Fruit fly (Drosophila melanogaster) whole organism, embryonic: ENCODE results near the gene Zip88E.

ENCODE experiments used
- Atf6 ChIP-seq: fragments of 200-800 bp; sonication (Bioruptor generic); IDR thresholded peaks from 2 replicates; pipeline ENCODE4 v1.3.6; 2022; ENCODE audit warnings: missing biosample characterization, missing genetic modification characterization
- CG10147 ChIP-seq: fragments of 200-800 bp; sonication (Bioruptor generic); optimal IDR thresholded peaks from 2 replicates; lab custom pipeline; 2019; ENCODE audit warnings: missing biosample characterization, mild to moderate bottlenecking, missing genetic modification characterization, moderate library complexity
- CG10565 ChIP-seq: fragments of 200-800 bp; sonication (Bioruptor generic); optimal IDR thresholded peaks from 3 replicates; lab custom pipeline; 2016; ENCODE audit warnings: missing biosample characterization, mild to moderate bottlenecking, missing genetic modification characterization
- CG10979 ChIP-seq: fragments of 200-800 bp; sonication (Bioruptor generic); optimal IDR thresholded peaks from 2 replicates; lab custom pipeline; 2018; ENCODE audit warnings: missing biosample characterization, mild to moderate bottlenecking, missing genetic modification characterization, moderate library complexity
- CG11398 ChIP-seq: fragments of 200-800 bp; sonication (Bioruptor generic); optimal IDR thresholded peaks from 2 replicates; lab custom pipeline; 2016; ENCODE audit warnings: missing biosample characterization, missing genetic modification characterization
- CG11695 ChIP-seq: fragments of 200-800 bp; sonication (Bioruptor generic); IDR thresholded peaks from 3 replicates; pipeline ENCODE4 v1.3.6; 2022; ENCODE audit warnings: missing biosample characterization, missing genetic modification characterization
- CG12391 ChIP-seq: fragments of 200-800 bp; sonication (Bioruptor generic); optimal IDR thresholded peaks from 3 replicates; lab custom pipeline; 2018; ENCODE audit warnings: missing biosample characterization, mild to moderate bottlenecking, missing genetic modification characterization, moderate library complexity
- CG13775 ChIP-seq: fragments of 200-800 bp; sonication (Bioruptor generic); optimal IDR thresholded peaks from 3 replicates; lab custom pipeline; 2017; ENCODE audit warnings: missing biosample characterization, mild to moderate bottlenecking, missing genetic modification characterization
- CG14860 ChIP-seq: fragments of 200-800 bp; sonication (Bioruptor generic); IDR thresholded peaks from 3 replicates; pipeline ENCODE4 v1.3.6; 2022; ENCODE audit warnings: missing biosample characterization, missing genetic modification characterization; ENCODE audit not compliant: partially characterized antibody
- CG15269 ChIP-seq: fragments of 200-800 bp; sonication (Bioruptor generic); optimal IDR thresholded peaks from 2 replicates; lab custom pipeline; 2018; ENCODE audit warnings: missing biosample characterization, mild to moderate bottlenecking, missing genetic modification characterization, moderate library complexity
- CG16813 ChIP-seq: fragments of 200-800 bp; sonication (Bioruptor generic); IDR thresholded peaks from 3 replicates; pipeline ENCODE4 v1.3.6; 2022; ENCODE audit warnings: missing biosample characterization, missing genetic modification characterization; ENCODE audit not compliant: partially characterized antibody
- CG18619 ChIP-seq: fragments of 200-800 bp; sonication (Bioruptor generic); optimal IDR thresholded peaks from 3 replicates; lab custom pipeline; 2017; ENCODE audit warnings: missing biosample characterization, mild to moderate bottlenecking, missing genetic modification characterization
- CG2202 ChIP-seq: fragments of 200-800 bp; sonication (Bioruptor generic); optimal IDR thresholded peaks from 2 replicates; lab custom pipeline; 2018; ENCODE audit warnings: missing biosample characterization, mild to moderate bottlenecking, missing genetic modification characterization
- CG3065 ChIP-seq: fragments of 200-800 bp; sonication (Bioruptor generic); optimal IDR thresholded peaks from 2 replicates; lab custom pipeline; 2016; ENCODE audit warnings: missing biosample characterization, missing genetic modification characterization
- CG4328 ChIP-seq: fragments of 200-800 bp; sonication (Bioruptor generic); optimal IDR thresholded peaks from 3 replicates; lab custom pipeline; 2017; ENCODE audit warnings: missing biosample characterization, missing genetic modification reagents, missing genetic modification characterization
- CG6175 ChIP-seq: fragments of 200-800 bp; sonication (Bioruptor generic); IDR thresholded peaks from 3 replicates; pipeline ENCODE4 v1.3.6; 2022; ENCODE audit warnings: missing biosample characterization, missing genetic modification characterization
- CG8281 ChIP-seq: fragments of 200-800 bp; sonication (Bioruptor generic); optimal IDR thresholded peaks from 2 replicates; lab custom pipeline; 2018; ENCODE audit warnings: missing biosample characterization, mild to moderate bottlenecking, missing genetic modification characterization, moderate library complexity
- CG9215 ChIP-seq: fragments of 200-800 bp; sonication (Bioruptor generic); IDR thresholded peaks from 2 replicates; pipeline ENCODE4 v1.3.6; 2022; ENCODE audit warnings: missing biosample characterization, missing genetic modification characterization
- Dad ChIP-seq: fragments of 200-800 bp; sonication (Bioruptor generic); optimal IDR thresholded peaks from 3 replicates; lab custom pipeline; 2016; ENCODE audit warnings: missing biosample characterization, missing genetic modification characterization
- Dfd ChIP-seq, 2 experiments: fragments of >200 bp; optimal IDR thresholded peaks; 2 replicates each; lab custom pipeline; 2017; ENCODE audit warnings: missing biosample characterization in 2 of 2, missing genetic modification characterization in 2 of 2
- Dref ChIP-seq: fragments of 200-800 bp; sonication (Bioruptor generic); IDR thresholded peaks from 2 replicates; pipeline ENCODE4 v1.3.6; 2022; ENCODE audit warnings: missing biosample characterization, missing genetic modification characterization
- ERR ChIP-seq: fragments of 200-800 bp; sonication (Bioruptor generic); optimal IDR thresholded peaks from 2 replicates; lab custom pipeline; 2016; ENCODE audit warnings: missing biosample characterization, missing genetic modification characterization
- Eip74EF ChIP-seq, 2 experiments: fragments of 200-800 bp in 1 of 2; fragments of >200 bp in 1 of 2; sonication (Bioruptor generic) in 1 of 2; optimal IDR thresholded peaks; 2 replicates each; lab custom pipeline; 2017 to 2019; ENCODE audit warnings: missing biosample characterization in 2 of 2, missing genetic modification characterization in 2 of 2, mild to moderate bottlenecking in 1 of 2, moderate library complexity in 1 of 2
- HLH4C ChIP-seq: fragments of 200-800 bp; sonication (Bioruptor generic); IDR thresholded peaks from 3 replicates; pipeline ENCODE4 v1.3.6; 2022; ENCODE audit warnings: missing biosample characterization, missing genetic modification characterization; ENCODE audit not compliant: partially characterized antibody
- HmgZ ChIP-seq: fragments of 200-800 bp; sonication (Bioruptor generic); optimal IDR thresholded peaks from 2 replicates; lab custom pipeline; 2018; ENCODE audit warnings: missing biosample characterization, mild to moderate bottlenecking, missing genetic modification characterization
- Hr3 ChIP-seq: fragments of 200-800 bp; sonication (Bioruptor generic); optimal IDR thresholded peaks from 3 replicates; lab custom pipeline; 2016; ENCODE audit warnings: missing biosample characterization, missing genetic modification characterization
- Hr51 ChIP-seq, 2 experiments: fragments of 200-800 bp; sonication (Bioruptor generic); optimal IDR thresholded peaks; 2 replicates in 1 of 2; 3 replicates in 1 of 2; lab custom pipeline; 2016 to 2018; ENCODE audit warnings: missing biosample characterization in 2 of 2, missing genetic modification characterization in 2 of 2, mild to moderate bottlenecking in 1 of 2, moderate library complexity in 1 of 2
- Hsf ChIP-seq: fragments of 200-800 bp; sonication (Bioruptor generic); optimal IDR thresholded peaks from 3 replicates; lab custom pipeline; 2016; ENCODE audit warnings: missing biosample characterization, missing genetic modification characterization
- NC2β ChIP-seq: fragments of 200-800 bp; sonication (Bioruptor generic); optimal IDR thresholded peaks from 2 replicates; lab custom pipeline; 2016; ENCODE audit warnings: missing biosample characterization, missing genetic modification characterization
- NFAT ChIP-seq: fragments of 200-800 bp; sonication (Bioruptor generic); IDR thresholded peaks from 2 replicates; pipeline ENCODE4 v1.3.6; 2022; ENCODE audit warnings: missing biosample characterization, missing genetic modification characterization
- bigmax ChIP-seq: fragments of 200-800 bp; sonication (Bioruptor generic); optimal IDR thresholded peaks from 2 replicates; lab custom pipeline; 2018; ENCODE audit warnings: missing biosample characterization, mild to moderate bottlenecking, missing genetic modification characterization
- chm ChIP-seq: fragments of 200-800 bp; sonication (Bioruptor generic); IDR thresholded peaks from 2 replicates; pipeline ENCODE4 v1.3.6; 2022; ENCODE audit warnings: missing biosample characterization, missing genetic modification characterization
- dysf ChIP-seq: fragments of 200-800 bp; sonication (Bioruptor generic); IDR thresholded peaks from 3 replicates; pipeline ENCODE4 v1.3.6; 2022; ENCODE audit warnings: missing biosample characterization, missing genetic modification characterization
- ham ChIP-seq: fragments of 200-800 bp; sonication (Bioruptor generic); IDR thresholded peaks from 2 replicates; pipeline ENCODE4 v1.3.6; 2022; ENCODE audit warnings: missing biosample characterization, missing genetic modification characterization
- inv ChIP-seq: fragments of 200-800 bp; sonication (Bioruptor generic); IDR thresholded peaks from 2 replicates; pipeline ENCODE4 v1.3.6; 2022; ENCODE audit warnings: missing biosample characterization, missing genetic modification characterization; ENCODE audit not compliant: partially characterized antibody
- ken ChIP-seq: fragments of 200-800 bp; sonication (Bioruptor generic); IDR thresholded peaks from 3 replicates; pipeline ENCODE4 v1.3.6; 2022; ENCODE audit warnings: missing biosample characterization, missing genetic modification characterization
- lab ChIP-seq: fragments of 200-800 bp; sonication (Bioruptor generic); optimal IDR thresholded peaks from 3 replicates; lab custom pipeline; 2017; ENCODE audit warnings: missing biosample characterization, missing genetic modification characterization, mild to moderate bottlenecking, moderate library complexity, missing genetic modification reagents
- mld ChIP-seq: fragments of 200-800 bp; sonication (Bioruptor generic); IDR thresholded peaks from 3 replicates; pipeline ENCODE4 v1.3.6; 2022; ENCODE audit warnings: missing biosample characterization, missing genetic modification characterization; ENCODE audit not compliant: partially characterized antibody
- nmo ChIP-seq: fragments of 200-800 bp; sonication (Bioruptor generic); optimal IDR thresholded peaks from 2 replicates; lab custom pipeline; 2018; ENCODE audit warnings: missing biosample characterization, mild to moderate bottlenecking, missing genetic modification characterization, moderate library complexity
- nom ChIP-seq: fragments of 200-800 bp; sonication (Bioruptor generic); optimal IDR thresholded peaks from 2 replicates; lab custom pipeline; 2017; ENCODE audit warnings: missing biosample characterization, missing genetic modification characterization, mild to moderate bottlenecking, moderate library complexity, missing genetic modification reagents
- p53 ChIP-seq: fragments of 200-800 bp; sonication (Bioruptor generic); optimal IDR thresholded peaks from 2 replicates; lab custom pipeline; 2016; ENCODE audit warnings: missing biosample characterization, missing genetic modification characterization
- pho ChIP-seq: fragments of 200-800 bp; sonication (Bioruptor generic); optimal IDR thresholded peaks from 2 replicates; lab custom pipeline; 2016; ENCODE audit warnings: missing biosample characterization, missing genetic modification characterization
- prd ChIP-seq, 3 experiments: fragments of >200 bp in 2 of 3; fragments of 200-800 bp in 1 of 3; sonication (Bioruptor generic) in 1 of 3; optimal IDR thresholded peaks in 2 of 3; IDR thresholded peaks in 1 of 3; 2 replicates in 2 of 3; 3 replicates in 1 of 3; pipeline versions ENCODE4 v1.3.6 to Lab custom; 2017 to 2022; ENCODE audit warnings: missing biosample characterization in 1 of 3, missing genetic modification characterization in 1 of 3
- scrt ChIP-seq: fragments of 200-800 bp; sonication (Bioruptor generic); optimal IDR thresholded peaks from 2 replicates; lab custom pipeline; 2018; ENCODE audit warnings: missing biosample characterization, mild to moderate bottlenecking, missing genetic modification characterization, moderate library complexity
- slou ChIP-seq: fragments of 200-800 bp; sonication (Bioruptor generic); optimal IDR thresholded peaks from 3 replicates; lab custom pipeline; 2016; ENCODE audit warnings: missing biosample characterization, missing genetic modification characterization
- twi ChIP-seq: fragments of 200-800 bp; optimal IDR thresholded peaks from 2 replicates; lab custom pipeline; 2019; ENCODE audit warnings: missing biosample characterization, mild to moderate bottlenecking, missing genetic modification characterization, moderate library complexity
- vnd ChIP-seq: fragments of 200-800 bp; sonication (Bioruptor generic); IDR thresholded peaks from 3 replicates; pipeline ENCODE4 v1.3.6; 2022; ENCODE audit warnings: missing biosample characterization, missing genetic modification characterization; ENCODE audit not compliant: partially characterized antibody
- wek ChIP-seq: fragments of 200-800 bp; sonication (Bioruptor generic); optimal IDR thresholded peaks from 3 replicates; lab custom pipeline; 2018; ENCODE audit warnings: missing biosample characterization, mild to moderate bottlenecking, missing genetic modification characterization, moderate library complexity

Zip88E gene

DNA sequence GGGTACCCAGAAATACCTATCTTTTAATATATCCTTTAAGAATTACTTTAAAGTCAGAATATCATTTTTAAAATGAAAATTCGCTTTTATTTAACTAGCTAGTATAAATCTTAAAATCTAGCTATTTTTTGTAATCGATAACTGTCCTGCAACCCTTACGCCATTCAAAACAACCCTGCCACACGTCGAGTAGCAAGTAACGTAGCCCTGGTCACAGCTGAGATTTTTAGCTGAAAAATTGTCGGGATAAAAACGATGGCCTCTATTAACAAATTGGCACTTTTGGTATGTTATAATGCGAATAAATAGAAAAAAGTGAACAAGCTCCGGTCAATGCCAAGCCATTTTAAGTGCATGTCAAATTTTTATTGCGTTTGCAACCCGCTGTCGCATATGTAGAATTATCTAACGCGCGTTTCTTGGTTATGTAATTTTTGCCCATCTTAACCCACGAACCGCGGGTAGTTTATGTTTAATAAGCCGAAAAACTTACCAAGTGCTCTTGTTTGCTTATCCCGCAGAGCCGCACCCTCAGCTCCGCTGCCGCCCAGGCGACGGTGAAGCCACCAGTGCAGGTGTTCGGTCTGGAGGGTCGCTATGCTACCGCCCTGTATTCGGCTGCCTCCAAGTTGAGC, 2.9 kb upstream of the Zip88E start, which contains the start of gene ATPsynO (continued):
- TF ChIP-seq Hsf (GFP tag; lab: Kevin White, UChicago) (peak; percentile 14), CG4328 (GFP tag; lab: Kevin White, UChicago) (no peak), Hr3 (no peak), CG16813 (GFP tag; lab: Robert Waterston, UW) (0 out of 3 replicates have a peak, but pooled peaks have one; percentile 42), CG8281 (tag; lab: Kevin White, UChicago) (no peak), Dfd (GFP tag; optimal IDR thresholded peaks at IDR 0.05; lab: Kevin White, UChicago) (no peak), ham (GFP tag; lab: Robert Waterston, UW) (no peak), CG18619 (GFP tag; lab: Kevin White, UChicago) (no peak), CG6175 (GFP tag; lab: Robert Waterston, UW) (no peak), lab (GFP tag; lab: Kevin White, UChicago) (no peak), wek (GFP tag; lab: Kevin White, UChicago) (no peak), slou (GFP tag; lab: Kevin White, UChicago) (no peak), NFAT (GFP tag; lab: Robert Waterston, UW) (no peak), p53 (GFP tag; lab: Kevin White, UChicago) (no peak), Atf6 (GFP tag; lab: Robert Waterston, UW) (no peak), CG14860 (GFP tag; lab: Robert Waterston, UW) (no peak; the same call in 2 of the 3 replicates), CG10565 (GFP tag; lab: Kevin White, UChicago) (no peak), HLH4C (no peak), CG2202 (tag; lab: Kevin White, UChicago) (peak; percentile 14), inv (no peak), Dref (GFP tag; lab: Robert Waterston, UW) (peak; percentile 85), chm (GFP tag; lab: Robert Waterston, UW) (no peak), prd (optimal IDR thresholded peaks at IDR 0.05; lab: Kevin White, UChicago) (no peak), prd (GFP tag; IDR thresholded peaks at IDR 0.05; lab: Robert Waterston, UW) (no peak), ERR (no peak), CG11695 (GFP tag; lab: Robert Waterston, UW) (no peak), twi (tag; lab: Kevin White, UChicago) (no peak), CG10979 (tag; lab: Kevin White, UChicago) (peak; percentile 0), NC2β (GFP tag; lab: Kevin White, UChicago) (no peak), CG3065 (GFP tag; lab: Kevin White, UChicago) (no peak), vnd (0 out of 3 replicates have a peak, but pooled peaks have one; percentile 32), mld (GFP tag; lab: Robert Waterston, UW) (no peak), scrt (GFP tag; lab: Kevin White, UChicago) (no peak), CG15269 (tag; lab: Kevin White, UChicago) (no peak), CG11398 (GFP tag; lab: Kevin White, UChicago) (no peak), dysf (GFP tag; lab: Robert Waterston, UW) (no peak), Eip74EF (GFP tag; optimal IDR thresholded peaks at IDR 0.05; lab: Kevin White, UChicago) (no peak), CG9215 (GFP tag; lab: Robert Waterston, UW) (no peak), Dad (GFP tag; lab: Kevin White, UChicago) (no peak), CG12391 (tag; lab: Kevin White, UChicago) (peak; percentile 62), nom (GFP tag; lab: Kevin White, UChicago) (no peak), ken (GFP tag; lab: Robert Waterston, UW) (no peak), CG13775 (GFP tag; lab: Kevin White, UChicago) (no peak), pho (GFP tag; lab: Kevin White, UChicago) (peak; percentile 11), bigmax (GFP tag; lab: Kevin White, UChicago) (peak; percentile 86), HmgZ (tag; lab: Kevin White, UChicago) (peak; percentile 76), nmo (GFP tag; lab: Kevin White, UChicago) (peak; percentile 63), Hr51 (GFP tag; optimal IDR thresholded peaks at IDR 0.05; lab: Kevin White, UChicago) (no peak), CG10147 (no peak)
